Fruit fly (Drosophila melanogaster): ENCODE measurements around the gene Cp18.

DNA sequence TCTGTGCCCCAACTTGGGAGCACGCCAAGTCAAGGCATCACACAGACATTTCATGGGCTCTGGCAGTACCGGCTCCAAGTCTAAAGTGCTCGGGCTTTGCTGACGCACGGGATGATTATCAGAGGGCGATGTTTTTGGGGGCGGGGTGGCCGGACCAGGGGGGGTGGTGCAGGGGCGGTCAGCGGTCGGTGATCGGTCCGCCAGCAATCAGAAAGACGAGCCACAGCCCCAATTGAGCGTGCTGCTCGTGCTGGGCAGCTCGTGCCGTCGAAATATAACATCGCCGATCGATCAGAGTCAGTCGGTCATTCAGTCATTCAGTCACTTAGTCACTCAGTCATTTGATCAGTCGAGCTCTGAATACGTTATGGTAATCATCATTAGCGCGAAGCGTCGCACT is 28.7 kb upstream of the Cp18 start:
- no peak for TF ChIP-seq CTCF (optimal IDR thresholded peaks at IDR 0.05)
- TF ChIP-seq CG8478 (optimal IDR thresholded peaks at IDR 0.05): no peak
